Fruit fly (Drosophila melanogaster): ENCODE measurements around the gene CG31233.

The CG31233 gene

DNA sequence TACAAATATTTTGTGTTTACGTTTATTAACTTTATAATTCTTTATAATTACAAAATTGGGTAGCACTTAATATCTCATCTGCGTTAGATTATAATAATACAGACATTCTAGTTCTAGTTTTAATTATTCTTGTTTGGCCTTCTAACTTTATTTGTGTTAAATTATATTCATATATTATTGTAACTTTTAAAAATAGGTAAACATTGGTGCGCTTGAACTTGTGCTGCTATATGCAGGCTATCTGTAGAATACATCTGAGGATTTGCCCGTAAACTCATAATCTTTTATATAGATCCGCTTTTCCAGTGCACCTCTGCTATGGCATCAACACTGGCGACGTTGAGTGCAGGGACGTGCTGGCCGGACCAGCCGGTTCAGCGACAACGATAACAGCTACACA, 27.2 kb upstream of the CG31233 start (continued):
- TF ChIP-seq Blimp-1 (GFP tag; optimal IDR thresholded peaks at IDR 0.05) (no peak), CG6276 (GFP tag; optimal IDR thresholded peaks at IDR 0.05) (no peak), Ets96B (tag; optimal IDR thresholded peaks at IDR 0.05) (no peak), achi (GFP tag; optimal IDR thresholded peaks at IDR 0.05) (peak; percentile 3), CG6792 (GFP tag; optimal IDR thresholded peaks at IDR 0.05) (no peak), CG11762 (GFP tag; optimal IDR thresholded peaks at IDR 0.05; ENCODE audit: insufficient read depth) (no peak), Hr4 (GFP tag; optimal IDR thresholded peaks at IDR 0.05) (peak; percentile 14), lz (GFP tag; optimal IDR thresholded peaks at IDR 0.05) (no peak), CG1621 (tag; optimal IDR thresholded peaks at IDR 0.05) (peak; percentile 21), CG3919 (GFP tag; optimal IDR thresholded peaks at IDR 0.05) (no peak), topi (GFP tag; optimal IDR thresholded peaks at IDR 0.05) (no peak), fd85E (GFP tag; optimal IDR thresholded peaks at IDR 0.05) (no peak), CG10669 (GFP tag; optimal IDR thresholded peaks at IDR 0.05) (no peak), OdsH (GFP tag; optimal IDR thresholded peaks at IDR 0.05) (no peak), Sox15 (GFP tag; optimal IDR thresholded peaks at IDR 0.05) (no peak), CG8319 (GFP tag; optimal IDR thresholded peaks at IDR 0.05) (no peak)

DNA sequence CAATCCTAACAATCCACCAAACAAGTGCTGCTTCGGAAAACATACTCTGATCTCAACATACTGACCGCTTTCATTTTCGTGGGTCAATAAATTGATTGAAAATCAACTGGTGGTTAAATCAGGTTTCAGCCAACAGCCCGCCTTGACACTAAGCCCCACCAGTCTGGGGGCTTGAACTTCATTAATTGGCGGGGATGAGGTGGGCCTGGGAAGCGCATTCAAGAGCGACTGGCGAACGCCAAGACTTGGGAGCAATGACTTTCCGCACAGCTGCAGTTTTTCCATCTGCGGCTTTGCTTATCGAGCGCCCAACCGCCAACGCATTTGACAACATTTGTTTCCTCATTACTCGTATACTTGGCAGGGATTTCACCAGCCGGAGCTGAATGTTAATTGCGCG, 23.1 kb upstream of the CG31233 start:
- no peak for TF ChIP-seq CG6808 (GFP tag; optimal IDR thresholded peaks at IDR 0.05)
- TF ChIP-seq Ets21C (GFP tag; optimal IDR thresholded peaks at IDR 0.05) = no peak
- no peak for TF ChIP-seq CG1621 (tag; optimal IDR thresholded peaks at IDR 0.05)
- TF ChIP-seq spab (GFP tag; optimal IDR thresholded peaks at IDR 0.05) = no peak
- TF ChIP-seq CG11294 (GFP tag; IDR thresholded peaks at IDR 0.05) = no peak
- no peak for TF ChIP-seq CG6792 (GFP tag; optimal IDR thresholded peaks at IDR 0.05)
- no peak for TF ChIP-seq CG3919 (GFP tag; optimal IDR thresholded peaks at IDR 0.05)
- TF ChIP-seq CG11902 (GFP tag; optimal IDR thresholded peaks at IDR 0.05) = no peak
- no peak for TF ChIP-seq CG9139 (GFP tag; optimal IDR thresholded peaks at IDR 0.05)
- TF ChIP-seq CG6854 (GFP tag; optimal IDR thresholded peaks at IDR 0.05) = no peak
- no peak for TF ChIP-seq topi (GFP tag; optimal IDR thresholded peaks at IDR 0.05)
- no peak for TF ChIP-seq Sox14 (GFP tag; optimal IDR thresholded peaks at IDR 0.05)
- TF ChIP-seq CG15336 (GFP tag; IDR thresholded peaks at IDR 0.05) = no peak
- no peak for TF ChIP-seq CG8632 (GFP tag; optimal IDR thresholded peaks at IDR 0.05)
- no peak for TF ChIP-seq dsx (GFP tag; optimal IDR thresholded peaks at IDR 0.05; ENCODE audit: poor library complexity, severe bottlenecking)
- TF ChIP-seq CG7368 (GFP tag; optimal IDR thresholded peaks at IDR 0.05) = no peak

dm6 chr3R:21730955-21731354, 18.7 kb upstream of the CG31233 start:
- TF ChIP-seq pdm3 (GFP tag; optimal IDR thresholded peaks at IDR 0.05) (no peak), ss (GFP tag; optimal IDR thresholded peaks at IDR 0.05) (no peak), CG10669 (GFP tag; optimal IDR thresholded peaks at IDR 0.05) (no peak), Hr39 (GFP tag; optimal IDR thresholded peaks at IDR 0.05) (no peak), Smox (GFP tag; optimal IDR thresholded peaks at IDR 0.05) (no peak), dac (GFP tag; optimal IDR thresholded peaks at IDR 0.05) (no peak), topi (GFP tag; optimal IDR thresholded peaks at IDR 0.05) (no peak), CG6808 (GFP tag; optimal IDR thresholded peaks at IDR 0.05) (no peak)

DNA sequence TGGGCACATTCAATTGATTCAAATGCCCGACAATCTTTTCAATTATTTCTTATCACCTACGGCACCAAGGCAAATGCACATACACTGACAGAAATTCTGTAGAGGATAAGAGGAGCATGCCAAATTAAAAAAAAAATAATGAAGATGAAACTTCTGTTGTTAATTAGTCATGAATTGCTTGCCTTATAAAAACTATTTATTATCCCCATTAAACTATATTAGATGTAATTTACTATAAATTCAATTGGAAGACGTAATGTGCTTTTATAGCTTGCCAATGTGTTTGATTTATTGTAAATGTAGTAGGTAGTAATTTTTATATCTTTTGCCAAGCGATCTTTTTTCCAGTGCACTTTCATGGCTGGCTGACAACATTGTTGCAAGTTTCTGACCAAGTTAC, 18.0 kb upstream of the CG31233 start:
- TF ChIP-seq fd59A (GFP tag; optimal IDR thresholded peaks at IDR 0.05) = no peak
- TF ChIP-seq Blimp-1 (GFP tag; optimal IDR thresholded peaks at IDR 0.05) = no peak
- no peak for TF ChIP-seq salr (GFP tag; optimal IDR thresholded peaks at IDR 0.05)
- TF ChIP-seq CG8319 (GFP tag; optimal IDR thresholded peaks at IDR 0.05) = no peak
- no peak for TF ChIP-seq CG6792 (GFP tag; optimal IDR thresholded peaks at IDR 0.05)
- TF ChIP-seq Lpt (GFP tag; optimal IDR thresholded peaks at IDR 0.05) = no peak
- no peak for TF ChIP-seq CG11294 (GFP tag; IDR thresholded peaks at IDR 0.05)
- peak; percentile 39; the same call in 1 of the 2 replicates for TF ChIP-seq Gug (GFP tag; IDR thresholded peaks at IDR 0.05)
- TF ChIP-seq OdsH (GFP tag; optimal IDR thresholded peaks at IDR 0.05) = no peak
- TF ChIP-seq CG10631 (GFP tag; optimal IDR thresholded peaks at IDR 0.05) = no peak
- no peak for TF ChIP-seq Eip75B (GFP tag; optimal IDR thresholded peaks at IDR 0.05)
- no peak for TF ChIP-seq Ets96B (tag; optimal IDR thresholded peaks at IDR 0.05)
- no peak for TF ChIP-seq CG8632 (GFP tag; optimal IDR thresholded peaks at IDR 0.05)
- TF ChIP-seq topi (GFP tag; optimal IDR thresholded peaks at IDR 0.05) = no peak
- peak; percentile 74 for TF ChIP-seq CG8119 (GFP tag; IDR thresholded peaks at IDR 0.05)
- TF ChIP-seq CG11762 (GFP tag; optimal IDR thresholded peaks at IDR 0.05; ENCODE audit: insufficient read depth) = no peak
- TF ChIP-seq Eip93F (GFP tag; optimal IDR thresholded peaks at IDR 0.05) = no peak
- no peak for TF ChIP-seq Sox102F (GFP tag; optimal IDR thresholded peaks at IDR 0.05)
- TF ChIP-seq pdm3 (GFP tag; optimal IDR thresholded peaks at IDR 0.05) = peak; percentile 23
- TF ChIP-seq ss (GFP tag; optimal IDR thresholded peaks at IDR 0.05) = no peak
- no peak for TF ChIP-seq CG3919 (GFP tag; optimal IDR thresholded peaks at IDR 0.05)
- no peak for TF ChIP-seq Hr39 (GFP tag; optimal IDR thresholded peaks at IDR 0.05)
- no peak for TF ChIP-seq CG1621 (tag; optimal IDR thresholded peaks at IDR 0.05)
- TF ChIP-seq CG34406 (GFP tag; optimal IDR thresholded peaks at IDR 0.05) = no peak
- peak; percentile 71 for TF ChIP-seq Hr4 (GFP tag; optimal IDR thresholded peaks at IDR 0.05)
- TF ChIP-seq CG6808 (GFP tag; optimal IDR thresholded peaks at IDR 0.05) = no peak
- TF ChIP-seq Sox14 (GFP tag; optimal IDR thresholded peaks at IDR 0.05) = no peak
- TF ChIP-seq CG10669 (GFP tag; optimal IDR thresholded peaks at IDR 0.05) = no peak
- no peak for TF ChIP-seq CG6854 (GFP tag; optimal IDR thresholded peaks at IDR 0.05)
- TF ChIP-seq Smox (GFP tag; optimal IDR thresholded peaks at IDR 0.05) = no peak
